Worm (Caenorhabditis elegans): ENCODE measurements around the gene ilkp-1.
A peak's percentile ranks its signal among the peaks of the same experiment; 100 is the strongest.

Gene ilkp-1

ce11 chrII:11089356-11089755 lies 39.3 kb downstream of the ilkp-1 start, which contains the start of gene unc-53 (continued):
- TF ChIP-seq Y56A3A.18 (GFP tag; IDR thresholded peaks at IDR 0.05) = no peak
- no peak for TF ChIP-seq Y67H2A.10 (GFP tag; conservative IDR thresholded peaks at IDR 0.05)

ce11 chrII:11091577-11091976 lies 41.5 kb downstream of the ilkp-1 start:
- TF ChIP-seq nhr-120 (GFP tag; IDR thresholded peaks at IDR 0.05) (no peak), ccch-3 (GFP tag; optimal IDR thresholded peaks at IDR 0.05) (no peak), lin-35 (GFP tag; optimal IDR thresholded peaks at IDR 0.05) (no peak), nhr-80 (tag; optimal IDR thresholded peaks at IDR 0.05) (no peak), mcd-1 (GFP tag; IDR thresholded peaks at IDR 0.05) (no peak)

ce11 chrII:11092413-11092812 lies 42.4 kb downstream of the ilkp-1 start, which contains the start of gene rpl-42:
TSS of gene rpl-42 (plus strand) at chrII:11092713.
- TF ChIP-seq ceh-79 (tag; optimal IDR thresholded peaks at IDR 0.05) = no peak
- TF ChIP-seq sdz-38 (tag; optimal IDR thresholded peaks at IDR 0.05) = no peak
- TF ChIP-seq F39B2.1 (GFP tag; IDR thresholded peaks at IDR 0.05) = no peak
- no peak for TF ChIP-seq lsl-1 (GFP tag; optimal IDR thresholded peaks at IDR 0.05)
- TF ChIP-seq K12H6.12 (tag; optimal IDR thresholded peaks at IDR 0.05) = no peak
- TF ChIP-seq attf-6 (GFP tag; IDR thresholded peaks at IDR 0.05) = no peak

- TF ChIP-seq F49E8.2 (tag; optimal IDR thresholded peaks at IDR 0.05; ENCODE audit: insufficient read depth) (peak; percentile 45), attf-5 (GFP tag; optimal IDR thresholded peaks at IDR 0.05) (no peak), efl-1 (GFP tag; optimal IDR thresholded peaks at IDR 0.05) (peak; percentile 14), F57A8.1 (GFP tag; optimal IDR thresholded peaks at IDR 0.05) (no peak), bed-1 (GFP tag; IDR thresholded peaks at IDR 0.05) (no peak), him-1 (tag; optimal IDR thresholded peaks at IDR 0.05) (peak; percentile 2), lsl-1 (GFP tag; optimal IDR thresholded peaks at IDR 0.05) (peak; percentile 66), chd-7 (tag; optimal IDR thresholded peaks at IDR 0.05) (no peak), aptf-3 (GFP tag; IDR thresholded peaks at IDR 0.05) (no peak), attf-3 (GFP tag; conservative IDR thresholded peaks at IDR 0.05) (no peak), xnd-1 (tag; optimal IDR thresholded peaks at IDR 0.05) (peak; percentile 39), madf-6 (GFP tag; IDR thresholded peaks at IDR 0.05) (peak; percentile 56; the same call in 1 of the 2 replicates), ceh-91 (GFP tag; IDR thresholded peaks at IDR 0.05) (no peak), ceh-79 (tag; optimal IDR thresholded peaks at IDR 0.05) (no peak), ztf-25 (GFP tag; IDR thresholded peaks at IDR 0.05) (no peak), F33H1.4 (GFP tag; IDR thresholded peaks at IDR 0.05) (peak; percentile 65), Y67H2A.10 (GFP tag; conservative IDR thresholded peaks at IDR 0.05) (no peak), madf-3 (GFP tag; IDR thresholded peaks at IDR 0.05) (no peak), hsf-1 (GFP tag; IDR thresholded peaks at IDR 0.05) (no peak), pbrm-1 (GFP tag; IDR thresholded peaks at IDR 0.05) (no peak), snpc-4 (GFP tag; optimal IDR thresholded peaks at IDR 0.05) (no peak), snpc-4 (tag; optimal IDR thresholded peaks at IDR 0.05) (no peak), nhr-120 (GFP tag; IDR thresholded peaks at IDR 0.05) (no peak)
These were observed 44.4 kb downstream of the ilkp-1 start for ce11 chrII:11094431-11094830.

ce11 chrII:11096233-11096632 lies 46.2 kb downstream of the ilkp-1 start, which contains the start of gene nbs-1:
TSS of gene nbs-1 (minus strand) at chrII:11096478.
- TF ChIP-seq B0336.3 (GFP tag; IDR thresholded peaks at IDR 0.05) = peak; percentile 80
- TF ChIP-seq ztf-25 (GFP tag; IDR thresholded peaks at IDR 0.05) = no peak
- peak; percentile 13 for TF ChIP-seq him-1 (tag; optimal IDR thresholded peaks at IDR 0.05)
- peak; percentile 49; the same call in 1 of the 2 replicates for TF ChIP-seq madf-3 (GFP tag; IDR thresholded peaks at IDR 0.05)
- TF ChIP-seq B0035.1 (tag; optimal IDR thresholded peaks at IDR 0.05) = no peak
- no peak for TF ChIP-seq pbrm-1 (GFP tag; IDR thresholded peaks at IDR 0.05)
- peak; percentile 51 for TF ChIP-seq hrde-1 (tag; optimal IDR thresholded peaks at IDR 0.05; ENCODE audit: borderline replicate concordance)
- TF ChIP-seq Y56A3A.18 (GFP tag; IDR thresholded peaks at IDR 0.05) = 0 out of 2 replicates have a peak, but pooled peaks have one; percentile 9
- TF ChIP-seq F55B11.4 (tag; optimal IDR thresholded peaks at IDR 0.05; ENCODE audit: borderline replicate concordance, insufficient read depth) = no peak
- TF ChIP-seq nfya-1 (tag; optimal IDR thresholded peaks at IDR 0.05; ENCODE audit: borderline replicate concordance, insufficient read depth) = no peak
- peak; percentile 39 for TF ChIP-seq lsl-1 (GFP tag; optimal IDR thresholded peaks at IDR 0.05)
- TF ChIP-seq hsf-1 (GFP tag; IDR thresholded peaks at IDR 0.05) = peak; percentile 73
- no peak for TF ChIP-seq snpc-4 (GFP tag; optimal IDR thresholded peaks at IDR 0.05)
- TF ChIP-seq snpc-4 (tag; optimal IDR thresholded peaks at IDR 0.05) = no peak
- no peak for TF ChIP-seq Y95B8A.8 (GFP tag; IDR thresholded peaks at IDR 0.05)
- peak; percentile 41 for TF ChIP-seq lin-54 (GFP tag; optimal IDR thresholded peaks at IDR 0.05)
- TF ChIP-seq T26A5.8 (tag; optimal IDR thresholded peaks at IDR 0.05) = peak; percentile 8
- TF ChIP-seq snpc-3.4 (tag; optimal IDR thresholded peaks at IDR 0.05) = peak; percentile 27

Measured in whole organism, young adult.